Worm (Caenorhabditis elegans) whole organism, L4 larva: ENCODE measurements around the gene C56A3.4.

Source experiments
- T26A8.4 ChIP-seq: fragments of 200-800 bp; sonication (Bioruptor generic); IDR thresholded peaks from 2 replicates; pipeline ENCODE4 v1.3.6; 2022; ENCODE audit warnings: missing genetic modification characterization, missing compliant biosample characterization
- aha-1 ChIP-seq: fragments of 150-350 bp; peaks from one replicate; lab custom pipeline; 2014; ENCODE audit warnings: missing biosample characterization, missing genetic modification characterization
- arid-1 ChIP-seq: fragments of 200-800 bp; sonication (Bioruptor generic); conservative IDR thresholded peaks from 2 replicates; pipeline ENCODE4 v1.3.6; 2022; ENCODE audit warnings: missing genetic modification reagents, missing genetic modification characterization, missing compliant biosample characterization
- daf-16 ChIP-seq, 3 experiments: sonication (generic microtip); optimal IDR thresholded peaks; 2 replicates each; lab custom pipeline; 2016 to 2017; ENCODE audit warnings: missing genetic modification characterization in 3 of 3, missing genetic modification reagents in 3 of 3, mild to moderate bottlenecking in 2 of 3, missing compliant biosample characterization in 2 of 3, missing biosample characterization in 1 of 3, moderate library complexity in 1 of 3
- dmd-6 ChIP-seq: fragments of 200-800 bp; sonication (Bioruptor generic); IDR thresholded peaks from 2 replicates; pipeline ENCODE4 v1.3.6; 2022; ENCODE audit warnings: missing genetic modification reagents, missing genetic modification characterization, missing compliant biosample characterization
- dve-1 ChIP-seq: sonication (generic microtip); optimal IDR thresholded peaks from 2 replicates; lab custom pipeline; 2017; ENCODE audit warnings: antibody characterized with exemption, mild to moderate bottlenecking, missing genetic modification characterization, missing compliant biosample characterization; ENCODE audit not compliant: insufficient read depth
- hlh-11 ChIP-seq: fragments of 200-800 bp; sonication (Bioruptor generic); optimal IDR thresholded peaks from 2 replicates; lab custom pipeline; 2018; ENCODE audit warnings: mild to moderate bottlenecking, missing genetic modification characterization, missing compliant biosample characterization
- hlh-30 ChIP-seq: sonication (generic microtip); optimal IDR thresholded peaks from 2 replicates; lab custom pipeline; 2017; ENCODE audit warnings: antibody characterized with exemption, mild to moderate bottlenecking, missing genetic modification characterization, missing compliant biosample characterization; ENCODE audit not compliant: insufficient read depth
- lin-39 ChIP-seq: fragments of 150-350 bp; optimal IDR thresholded peaks from 2 replicates; lab custom pipeline; 2014; ENCODE audit warnings: missing biosample characterization, missing genetic modification reagents, missing genetic modification characterization
- lsy-2 ChIP-seq, 2 experiments: fragments of 150-350 bp in 1 of 2; sonication (generic microtip) in 1 of 2; optimal IDR thresholded peaks; 2 replicates each; lab custom pipeline; 2014 to 2017; ENCODE audit warnings: missing biosample characterization in 2 of 2, missing genetic modification characterization in 2 of 2
- madf-9 ChIP-seq: fragments of 200-800 bp; sonication (Bioruptor generic); conservative IDR thresholded peaks from 2 replicates; pipeline ENCODE4 v1.3.6; 2022; ENCODE audit warnings: missing genetic modification reagents, missing genetic modification characterization, missing compliant biosample characterization
- mdt-29 ChIP-seq: fragments of 200-800 bp; sonication (Bioruptor generic); IDR thresholded peaks from 2 replicates; pipeline ENCODE4 v1.3.6; 2022; ENCODE audit warnings: missing genetic modification reagents, missing genetic modification characterization, missing compliant biosample characterization
- mxl-3 ChIP-seq: fragments of 200-800 bp; sonication (Bioruptor generic); optimal IDR thresholded peaks from 2 replicates; lab custom pipeline; 2018; ENCODE audit warnings: mild to moderate bottlenecking, missing genetic modification characterization, missing compliant biosample characterization
- nhr-11 ChIP-seq: fragments of 150-350 bp; optimal IDR thresholded peaks from 2 replicates; lab custom pipeline; 2014; ENCODE audit warnings: missing biosample characterization, missing genetic modification characterization
- nhr-25 ChIP-seq: sonication (generic microtip); optimal IDR thresholded peaks from 2 replicates; lab custom pipeline; 2017; ENCODE audit warnings: missing genetic modification characterization, mild to moderate bottlenecking, missing compliant biosample characterization, antibody characterized with exemption, moderate library complexity, borderline replicate concordance; ENCODE audit not compliant: insufficient read depth
- nhr-28 ChIP-seq: fragments of 150-350 bp; optimal IDR thresholded peaks from 2 replicates; lab custom pipeline; 2014; ENCODE audit warnings: missing biosample characterization, missing genetic modification characterization
- nhr-6 ChIP-seq: fragments of 150-350 bp; optimal IDR thresholded peaks from 2 replicates; lab custom pipeline; 2014; ENCODE audit warnings: missing biosample characterization, missing genetic modification characterization
- nhr-77 ChIP-seq: fragments of 150-350 bp; optimal IDR thresholded peaks from 2 replicates; lab custom pipeline; 2014; ENCODE audit warnings: missing biosample characterization, missing genetic modification characterization
- php-3 ChIP-seq: fragments of 200-800 bp; sonication (Bioruptor generic); IDR thresholded peaks from 2 replicates; pipeline ENCODE4 v1.3.6; 2022; ENCODE audit warnings: missing genetic modification reagents, missing genetic modification characterization, missing compliant biosample characterization
- pqm-1 ChIP-seq: sonication (generic microtip); optimal IDR thresholded peaks from 2 replicates; lab custom pipeline; 2017; ENCODE audit warnings: missing biosample characterization, missing genetic modification characterization
- sdz-12 ChIP-seq: fragments of 200-800 bp; sonication (Bioruptor generic); optimal IDR thresholded peaks from 2 replicates; lab custom pipeline; 2018; ENCODE audit warnings: mild to moderate bottlenecking, missing genetic modification characterization, missing compliant biosample characterization
- snpc-1.2 ChIP-seq: fragments of 200-800 bp; sonication (Bioruptor generic); IDR thresholded peaks from 2 replicates; pipeline ENCODE4 v1.3.6; 2022; ENCODE audit warnings: missing genetic modification reagents, missing genetic modification characterization, missing compliant biosample characterization
- tag-97 ChIP-seq: fragments of 200-800 bp; sonication (Bioruptor generic); IDR thresholded peaks from 2 replicates; pipeline ENCODE4 v1.3.6; 2022; ENCODE audit warnings: missing genetic modification characterization, missing compliant biosample characterization
- unc-39 ChIP-seq: sonication (generic microtip); optimal IDR thresholded peaks from 2 replicates; lab custom pipeline; 2017; ENCODE audit warnings: missing biosample characterization, missing genetic modification characterization
- unc-62 ChIP-seq, 3 experiments: fragments of 150-350 bp in 1 of 3; sonication (generic microtip); optimal IDR thresholded peaks in 2 of 3; peaks in 1 of 3; 1 replicate in 1 of 3; 2 replicates in 2 of 3; lab custom pipeline; 2014 to 2017; ENCODE audit warnings: missing biosample characterization in 3 of 3, missing genetic modification characterization in 3 of 3, missing genetic modification reagents in 3 of 3, missing genotype in 1 of 3
- zag-1 ChIP-seq: fragments of 150-350 bp; optimal IDR thresholded peaks from 2 replicates; lab custom pipeline; 2014; ENCODE audit warnings: missing biosample characterization, missing genetic modification characterization

The C56A3.4 gene

ce11 chrV:13580696-13581095 lies 29.1 kb upstream of the C56A3.4 start, which contains the start of gene C50B8.5 (continued):
- TF ChIP-seq tag-97 (GFP tag; lab: Robert Waterston, UW) (no peak), nhr-25 (tag; lab: Kevin White, UChicago) (no peak), T26A8.4 (GFP tag; lab: Robert Waterston, UW) (no peak)

ce11 chrV:13578637-13579036 lies 27.1 kb upstream of the C56A3.4 start, which contains the start of gene C50B8.6:
TSS of gene C50B8.6 (plus strand) at chrV:13578972.
- TF ChIP-seq sdz-12 (GFP tag; lab: Kevin White, UChicago) (no peak), mxl-3 (GFP tag; lab: Kevin White, UChicago) (peak; percentile 26), hlh-11 (tag; lab: Kevin White, UChicago) (peak; percentile 36), nhr-28 (tag; lab: Kevin White, UChicago) (peak; percentile 50), daf-16 (GFP tag; optimal IDR thresholded peaks at IDR 0.05; lab: Kevin White, UChicago) (no peak), daf-16 (tag; optimal IDR thresholded peaks at IDR 0.05; lab: Kevin White, UChicago) (peak; percentile 77), php-3 (GFP tag; lab: Robert Waterston, UW) (no peak), unc-39 (tag; lab: Kevin White, UChicago) (no peak), unc-62 (GFP tag; optimal IDR thresholded peaks at IDR 0.05 in 1 of 2; lab: Kevin White, UChicago) (peak in 1 of 2 experiments; percentile 64), unc-62 (tag; optimal IDR thresholded peaks at IDR 0.05; lab: Kevin White, UChicago) (no peak), nhr-11 (tag; lab: Kevin White, UChicago) (no peak), pqm-1 (tag; lab: Kevin White, UChicago) (peak; percentile 91), dve-1 (tag; lab: Kevin White, UChicago) (peak; percentile 34), dmd-6 (peak; percentile 41; the same call in 1 of the 2 replicates), snpc-1.2 (GFP tag; lab: Robert Waterston, UW) (no peak)

ce11 chrV:13577463-13577862 lies 25.9 kb upstream of the C56A3.4 start:
- TF ChIP-seq nhr-28 (tag; lab: Kevin White, UChicago): peak; percentile 18
- no peak for TF ChIP-seq zag-1 (tag; lab: Kevin White, UChicago)
- TF ChIP-seq dmd-6: peak; percentile 64; the same call in 1 of the 2 replicates
- no peak for TF ChIP-seq daf-16 (GFP tag; optimal IDR thresholded peaks at IDR 0.05; lab: Kevin White, UChicago)
- TF ChIP-seq daf-16 (tag; optimal IDR thresholded peaks at IDR 0.05; lab: Kevin White, UChicago): peak; percentile 7
- TF ChIP-seq nhr-77 (tag; lab: Kevin White, UChicago): no peak
- peak; percentile 58 for TF ChIP-seq pqm-1 (tag; lab: Kevin White, UChicago)
- TF ChIP-seq, all 104 proteins: peak for 4

ce11 chrV:13576828-13577227 lies 25.3 kb upstream of the C56A3.4 start:
- TF ChIP-seq nhr-28 (tag; lab: Kevin White, UChicago) (peak; percentile 52), nhr-6 (tag; lab: Kevin White, UChicago) (peak; percentile 36), zag-1 (tag; lab: Kevin White, UChicago) (no peak), dve-1 (tag; lab: Kevin White, UChicago) (peak; percentile 40), daf-16 (GFP tag; optimal IDR thresholded peaks at IDR 0.05; lab: Kevin White, UChicago) (no peak), daf-16 (tag; optimal IDR thresholded peaks at IDR 0.05; lab: Kevin White, UChicago) (peak; percentile 93), pqm-1 (tag; lab: Kevin White, UChicago) (peak; percentile 66), arid-1 (no peak), lin-39 (no peak), lsy-2 (tag; optimal IDR thresholded peaks at IDR 0.05; lab: Kevin White, UChicago) (no peak), hlh-11 (tag; lab: Kevin White, UChicago) (peak; percentile 34), aha-1 (tag; lab: Kevin White, UChicago) (peak; percentile 0), dmd-6 (0 out of 2 replicates have a peak, but pooled peaks have one; percentile 24), hlh-30 (peak; percentile 31)

- no peak for TF ChIP-seq mdt-29 (GFP tag; lab: Robert Waterston, UW)
- 0 out of 2 replicates have a peak, but pooled peaks have one; percentile 28 for TF ChIP-seq madf-9 (GFP tag; lab: Robert Waterston, UW)
- peak; percentile 10 for TF ChIP-seq nhr-6 (tag; lab: Kevin White, UChicago)
Observed at ce11 chrV:13575866-13576265, 24.3 kb upstream of the C56A3.4 start.
